Worm (Caenorhabditis elegans): Measurements from ENCODE around the gene gpd-3.

Gene gpd-3

ce11 chrX:3116033-3116876 lies 3.1 kb upstream of the gpd-3 start, which contains the start of gene mai-1 (continued):
- no peak for TF ChIP-seq nhr-6 (tag; optimal IDR thresholded peaks at IDR 0.05)
- TF ChIP-seq alr-1 (tag; optimal IDR thresholded peaks at IDR 0.05), result no peak
- no peak for TF ChIP-seq nhr-25 (tag; optimal IDR thresholded peaks at IDR 0.05)
- peak; percentile 68 for TF ChIP-seq lin-11 (tag; optimal IDR thresholded peaks at IDR 0.05)
- TF ChIP-seq elt-1 (tag; optimal IDR thresholded peaks at IDR 0.05), result no peak
- no peak for TF ChIP-seq nhr-77 (tag; optimal IDR thresholded peaks at IDR 0.05)
- no peak for TF ChIP-seq nhr-12 (tag; optimal IDR thresholded peaks at IDR 0.05)
- TF ChIP-seq unc-55 (GFP tag; optimal IDR thresholded peaks at IDR 0.05), result no peak
- TF ChIP-seq C34F6.9 (tag; optimal IDR thresholded peaks at IDR 0.05), result peak; percentile 50

- TF ChIP-seq mbf-1 (tag; optimal IDR thresholded peaks at IDR 0.05), result no peak
- no peak for TF ChIP-seq mab-5 (tag; optimal IDR thresholded peaks at IDR 0.05)
- no peak for TF ChIP-seq ztf-1 (GFP tag; conservative IDR thresholded peaks at IDR 0.05)
- TF ChIP-seq elt-1 (tag; optimal IDR thresholded peaks at IDR 0.05), result no peak
- no peak for TF ChIP-seq ztf-4 (tag; optimal IDR thresholded peaks at IDR 0.05)
- no peak for TF ChIP-seq Y55F3AM.14 (GFP tag; optimal IDR thresholded peaks at IDR 0.05)
- TF ChIP-seq lsy-2 (tag; optimal IDR thresholded peaks at IDR 0.05), result no peak
- TF ChIP-seq nhr-25 (tag; optimal IDR thresholded peaks at IDR 0.05), result peak; percentile 70
- TF ChIP-seq sma-3 (GFP tag; optimal IDR thresholded peaks at IDR 0.05), result peak; percentile 73
- TF ChIP-seq mdl-1 (tag; optimal IDR thresholded peaks at IDR 0.05), result no peak
- peak; percentile 57 for TF ChIP-seq crh-2 (tag; optimal IDR thresholded peaks at IDR 0.05)
- no peak for TF ChIP-seq snpc-4 (tag; optimal IDR thresholded peaks at IDR 0.05)
- no peak for TF ChIP-seq nhr-6 (tag; optimal IDR thresholded peaks at IDR 0.05)
- TF ChIP-seq nhr-21 (tag; optimal IDR thresholded peaks at IDR 0.05), result peak; percentile 69
- TF ChIP-seq nhr-129 (tag; optimal IDR thresholded peaks at IDR 0.05), result peak; percentile 64
- TF ChIP-seq fos-1 (tag; optimal IDR thresholded peaks at IDR 0.05), result peak; percentile 22
- peak; percentile 72 for TF ChIP-seq sma-9 (GFP tag; optimal IDR thresholded peaks at IDR 0.05)
- no peak for TF ChIP-seq sma-9 (tag; optimal IDR thresholded peaks at IDR 0.05)
- peak; percentile 75 for TF ChIP-seq ceh-16 (tag; optimal IDR thresholded peaks at IDR 0.05)
- peak; percentile 66 for TF ChIP-seq lin-11 (tag; optimal IDR thresholded peaks at IDR 0.05)
- TF ChIP-seq ama-1 (optimal IDR thresholded peaks at IDR 0.05), result peak; percentile 88
- no peak for TF ChIP-seq sem-4 (tag; optimal IDR thresholded peaks at IDR 0.05)
- TF ChIP-seq gmeb-1 (tag; optimal IDR thresholded peaks at IDR 0.05), result peak; percentile 12
- no peak for TF ChIP-seq peb-1 (tag; optimal IDR thresholded peaks at IDR 0.05)
- TF ChIP-seq egl-27 (tag; optimal IDR thresholded peaks at IDR 0.05), result no peak
- no peak for TF ChIP-seq C34F6.9 (tag; optimal IDR thresholded peaks at IDR 0.05)
These were observed 2.2 kb upstream of the gpd-3 start for ce11 chrX:3115134-3116032.

ce11 chrX:3114306-3115133 lies 1.4 kb upstream of the gpd-3 start, which contains the start of gene gpd-2:
TSS of gene gpd-2 (minus strand) at chrX:3114689.
- TF ChIP-seq sma-9 (GFP tag; optimal IDR thresholded peaks at IDR 0.05), result peak; percentile 3
- no peak for TF ChIP-seq sma-9 (tag; optimal IDR thresholded peaks at IDR 0.05)
- peak; percentile 30 for TF ChIP-seq blmp-1 (tag; optimal IDR thresholded peaks at IDR 0.05; ENCODE audit: insufficient read depth)
- TF ChIP-seq nhr-12 (tag; optimal IDR thresholded peaks at IDR 0.05), result no peak
- TF ChIP-seq egl-27 (tag; optimal IDR thresholded peaks at IDR 0.05), result no peak
- no peak for TF ChIP-seq nhr-10 (tag; optimal IDR thresholded peaks at IDR 0.05)
- no peak for TF ChIP-seq ceh-82 (tag; optimal IDR thresholded peaks at IDR 0.05)
- no peak for TF ChIP-seq skn-1 (tag; optimal IDR thresholded peaks at IDR 0.05)
- no peak for TF ChIP-seq mbf-1 (tag; optimal IDR thresholded peaks at IDR 0.05)
- peak; percentile 38 for TF ChIP-seq C34F6.9 (tag; optimal IDR thresholded peaks at IDR 0.05)
- no peak for TF ChIP-seq Y55F3AM.14 (GFP tag; optimal IDR thresholded peaks at IDR 0.05)
- no peak for TF ChIP-seq elt-3 (tag; optimal IDR thresholded peaks at IDR 0.05)
- no peak for TF ChIP-seq ztf-11 (tag; optimal IDR thresholded peaks at IDR 0.05)
- TF ChIP-seq F13H6.1 (tag; optimal IDR thresholded peaks at IDR 0.05), result no peak
- TF ChIP-seq snpc-4 (tag; optimal IDR thresholded peaks at IDR 0.05), result no peak
- TF ChIP-seq lin-13 (GFP tag; optimal IDR thresholded peaks at IDR 0.05), result peak; percentile 18
- TF ChIP-seq sem-4 (tag; optimal IDR thresholded peaks at IDR 0.05), result peak; percentile 6
- no peak for TF ChIP-seq ZK546.5 (tag; optimal IDR thresholded peaks at IDR 0.05)
- TF ChIP-seq nhr-25 (tag; optimal IDR thresholded peaks at IDR 0.05), result no peak
- no peak for TF ChIP-seq nhr-11 (tag; optimal IDR thresholded peaks at IDR 0.05)
- no peak for TF ChIP-seq ztf-1 (GFP tag; conservative IDR thresholded peaks at IDR 0.05)
- no peak for TF ChIP-seq unc-39 (tag; optimal IDR thresholded peaks at IDR 0.05)
- no peak for TF ChIP-seq unc-62 (GFP tag; optimal IDR thresholded peaks at IDR 0.05)
- TF ChIP-seq nhr-77 (tag; optimal IDR thresholded peaks at IDR 0.05), result no peak
- TF ChIP-seq nhr-129 (tag; optimal IDR thresholded peaks at IDR 0.05), result peak; percentile 99
- no peak for TF ChIP-seq dmd-4 (tag; optimal IDR thresholded peaks at IDR 0.05)
- peak; percentile 62 for TF ChIP-seq ama-1 (optimal IDR thresholded peaks at IDR 0.05)
- no peak for TF ChIP-seq mdl-1 (tag; optimal IDR thresholded peaks at IDR 0.05)
- no peak for TF ChIP-seq mab-5 (tag; optimal IDR thresholded peaks at IDR 0.05)
- no peak for TF ChIP-seq elt-1 (tag; optimal IDR thresholded peaks at IDR 0.05)
- TF ChIP-seq alr-1 (tag; optimal IDR thresholded peaks at IDR 0.05), result no peak

Measured in whole organism, L2 larva.